Fruit fly (Drosophila melanogaster) whole organism, wandering third instar larva: ENCODE data around the gene RPA3.

Experiments used
- Abd-B ChIP-seq: fragments of >200 bp; optimal IDR thresholded peaks from 2 replicates; lab custom pipeline; 2017; ENCODE audit warnings: missing biosample characterization, missing genetic modification characterization
- CG32264 ChIP-seq: fragments of 200-800 bp; sonication (Bioruptor generic); optimal IDR thresholded peaks from 2 replicates; lab custom pipeline; 2016; ENCODE audit warnings: missing biosample characterization, missing genetic modification characterization
- CG9705 ChIP-seq: fragments of 200-800 bp; sonication (Bioruptor generic); optimal IDR thresholded peaks from 2 replicates; lab custom pipeline; 2018; ENCODE audit warnings: missing biosample characterization, mild to moderate bottlenecking, missing genetic modification characterization
- CrebA ChIP-seq: fragments of 200-800 bp; sonication (Bioruptor generic); optimal IDR thresholded peaks from 2 replicates; lab custom pipeline; 2016; ENCODE audit warnings: missing biosample characterization, mild to moderate bottlenecking, missing genetic modification characterization, borderline replicate concordance
- Dfd ChIP-seq: fragments of >200 bp; optimal IDR thresholded peaks from 2 replicates; lab custom pipeline; 2017; ENCODE audit warnings: missing biosample characterization, missing genetic modification characterization
- Dif ChIP-seq: fragments of 200-275, 200-300 bp; sonication (Bioruptor generic); optimal IDR thresholded peaks from 2 replicates; lab custom pipeline; 2018; ENCODE audit warnings: missing biosample characterization, missing genetic modification characterization; ENCODE audit not compliant: partially characterized antibody
- GATAd ChIP-seq: sonication (Bioruptor generic); optimal IDR thresholded peaks from 2 replicates; lab custom pipeline; 2016; ENCODE audit warnings: missing biosample characterization, missing genetic modification characterization
- HLH106 ChIP-seq: fragments of 200-800 bp; optimal IDR thresholded peaks from 3 replicates; lab custom pipeline; 2019; ENCODE audit warnings: missing biosample characterization, mild to moderate bottlenecking, missing genetic modification characterization, moderate library complexity
- Hnf4 ChIP-seq: fragments of 200-800 bp; sonication (Bioruptor generic); optimal IDR thresholded peaks from 2 replicates; lab custom pipeline; 2016; ENCODE audit warnings: missing biosample characterization, mild to moderate bottlenecking, missing genetic modification characterization
- Hr78 ChIP-seq: fragments of >200 bp; optimal IDR thresholded peaks from 2 replicates; lab custom pipeline; 2017; ENCODE audit warnings: missing biosample characterization, missing genetic modification characterization
- Hr83 ChIP-seq: fragments of 200-300 bp; sonication (Bioruptor generic); optimal IDR thresholded peaks from 2 replicates; lab custom pipeline; 2016; ENCODE audit warnings: missing biosample characterization, mild to moderate bottlenecking, missing genetic modification characterization, moderate library complexity; ENCODE audit not compliant: poor library complexity, severe bottlenecking
- Jra ChIP-seq: sonication (Bioruptor generic); optimal IDR thresholded peaks from 2 replicates; lab custom pipeline; 2016; ENCODE audit warnings: missing biosample characterization, missing genetic modification characterization
- Mio ChIP-seq: sonication (Bioruptor generic); optimal IDR thresholded peaks from 2 replicates; lab custom pipeline; 2016; ENCODE audit warnings: missing biosample characterization, missing genetic modification characterization
- Myc ChIP-seq: fragments of >200 bp; optimal IDR thresholded peaks from 2 replicates; lab custom pipeline; 2017
- N ChIP-seq: fragments of >200 bp; optimal IDR thresholded peaks from 2 replicates; lab custom pipeline; 2018; ENCODE audit warnings: missing biosample characterization, missing external identifiers, missing genetic modification characterization
- OdsH ChIP-seq: fragments of 200-800 bp; sonication (Bioruptor generic); optimal IDR thresholded peaks from 2 replicates; lab custom pipeline; 2016; ENCODE audit warnings: missing biosample characterization, mild to moderate bottlenecking, missing genetic modification characterization
- Rel ChIP-seq, 2 experiments: fragments of 200-800 bp; sonication (Bioruptor generic) in 1 of 2; optimal IDR thresholded peaks; 2 replicates in 1 of 2; 3 replicates in 1 of 2; lab custom pipeline; 2016 to 2019; ENCODE audit warnings: mild to moderate bottlenecking in 2 of 2, missing biosample characterization in 2 of 2, missing genetic modification characterization in 2 of 2, moderate library complexity in 1 of 2
- Sp1 ChIP-seq: fragments of 200-800 bp; sonication (Bioruptor generic); optimal IDR thresholded peaks from 3 replicates; lab custom pipeline; 2019; ENCODE audit warnings: missing biosample characterization, mild to moderate bottlenecking, missing genetic modification characterization, moderate library complexity
- Vsx2 ChIP-seq: fragments of 200-300, 225-300 bp; sonication (Bioruptor generic); optimal IDR thresholded peaks from 2 replicates; lab custom pipeline; 2018; ENCODE audit warnings: missing biosample characterization, missing genetic modification characterization; ENCODE audit not compliant: partially characterized antibody
- br ChIP-seq: fragments of 200-800 bp; sonication (Bioruptor generic); optimal IDR thresholded peaks from 2 replicates; lab custom pipeline; 2016; ENCODE audit warnings: missing biosample characterization, missing genetic modification characterization
- brk ChIP-seq: fragments of 200-800 bp; sonication (Bioruptor generic); optimal IDR thresholded peaks from 2 replicates; lab custom pipeline; 2016; ENCODE audit warnings: missing biosample characterization, mild to moderate bottlenecking, missing genetic modification characterization
- dl ChIP-seq, 2 experiments: fragments of 175-275, 200-275 bp in 1 of 2; fragments of 200-275 bp in 1 of 2; sonication (Bioruptor generic); optimal IDR thresholded peaks; lab custom pipeline; 2018; ENCODE audit warnings: mild to moderate bottlenecking in 2 of 2, missing biosample characterization in 2 of 2, missing genetic modification characterization in 2 of 2, moderate library complexity in 2 of 2; ENCODE audit not compliant: partially characterized antibody in 2 of 2, insufficient read depth in 1 of 2
- dmrt93B ChIP-seq: fragments of 200-800 bp; sonication (Bioruptor generic); optimal IDR thresholded peaks from 2 replicates; lab custom pipeline; 2018; ENCODE audit warnings: missing biosample characterization, mild to moderate bottlenecking, missing genetic modification characterization
- dsf ChIP-seq: sonication (Bioruptor generic); optimal IDR thresholded peaks from 2 replicates; lab custom pipeline; 2016; ENCODE audit warnings: missing biosample characterization, missing genetic modification characterization, borderline replicate concordance
- ey ChIP-seq: fragments of 200-800 bp; sonication (Bioruptor generic); optimal IDR thresholded peaks from 2 replicates; lab custom pipeline; 2016; ENCODE audit warnings: missing biosample characterization, missing genetic modification characterization
- foxo ChIP-seq, 2 experiments: fragments of 200-800 bp; sonication (Bioruptor generic); optimal IDR thresholded peaks; 2 replicates in 1 of 2; 3 replicates in 1 of 2; lab custom pipeline; 2016 to 2017; ENCODE audit warnings: missing biosample characterization in 2 of 2, missing genetic modification characterization in 2 of 2
- fru ChIP-seq: fragments of 200-800 bp; sonication (Bioruptor generic); optimal IDR thresholded peaks from 3 replicates; lab custom pipeline; 2016; ENCODE audit warnings: missing biosample characterization, mild to moderate bottlenecking, missing genetic modification characterization
- h ChIP-seq: fragments of 200-800 bp; sonication (Bioruptor generic); optimal IDR thresholded peaks from 3 replicates; lab custom pipeline; 2016; ENCODE audit warnings: missing biosample characterization, mild to moderate bottlenecking, missing genetic modification characterization
- jim ChIP-seq: fragments of 175-275, 200-325 bp; sonication (Bioruptor generic); optimal IDR thresholded peaks from 2 replicates; lab custom pipeline; 2016; ENCODE audit warnings: missing biosample characterization, mild to moderate bottlenecking, missing genetic modification characterization
- lola ChIP-seq: fragments of >200 bp; optimal IDR thresholded peaks from 2 replicates; lab custom pipeline; 2017; ENCODE audit warnings: missing biosample characterization, missing genetic modification characterization
- pan ChIP-seq: fragments of >200 bp; optimal IDR thresholded peaks from 2 replicates; lab custom pipeline; 2017
- psq ChIP-seq: fragments of 200-800 bp; sonication (Bioruptor generic); optimal IDR thresholded peaks from 3 replicates; lab custom pipeline; 2017; ENCODE audit warnings: missing biosample characterization, mild to moderate bottlenecking, missing genetic modification characterization, moderate library complexity
- rgr ChIP-seq: fragments of 200-800 bp; sonication (Bioruptor generic); optimal IDR thresholded peaks from 3 replicates; lab custom pipeline; 2016; ENCODE audit warnings: missing biosample characterization, mild to moderate bottlenecking, missing genetic modification characterization
- sage ChIP-seq: fragments of 200-800 bp; sonication (Bioruptor generic); optimal IDR thresholded peaks from 2 replicates; lab custom pipeline; 2016; ENCODE audit warnings: missing biosample characterization, mild to moderate bottlenecking, missing genetic modification characterization
- sv ChIP-seq: fragments of 200-800 bp; sonication (Bioruptor generic); optimal IDR thresholded peaks from 3 replicates; lab custom pipeline; 2016; ENCODE audit warnings: missing biosample characterization, missing genetic modification characterization
- tai ChIP-seq: sonication (Bioruptor generic); optimal IDR thresholded peaks from 2 replicates; lab custom pipeline; 2016; ENCODE audit warnings: missing biosample characterization, missing genetic modification characterization
- usp ChIP-seq: fragments of >200 bp; optimal IDR thresholded peaks from 2 replicates; lab custom pipeline; 2017; ENCODE audit warnings: missing biosample characterization, missing genetic modification characterization
- woc ChIP-seq: sonication (Bioruptor generic); optimal IDR thresholded peaks from 2 replicates; lab custom pipeline; 2016; ENCODE audit warnings: missing biosample characterization, mild to moderate bottlenecking, missing genetic modification characterization

RPA3 gene

dm6 chrX:11631704-11632103 lies 16.1 kb upstream of the RPA3 start:
- TF ChIP-seq Vsx2, result no peak
- no peak for TF ChIP-seq foxo (GFP tag; optimal IDR thresholded peaks at IDR 0.05; lab: Kevin White, UChicago)
- no peak for TF ChIP-seq usp (GFP tag; lab: Kevin White, UChicago)
- TF ChIP-seq sv, result no peak
- TF ChIP-seq HLH106 (tag; lab: Kevin White, UChicago), result no peak
- TF ChIP-seq psq (GFP tag; lab: Kevin White, UChicago), result no peak
- TF ChIP-seq CG32264 (GFP tag; lab: Kevin White, UChicago), result no peak
- no peak for TF ChIP-seq Hr83 (GFP tag; lab: Kevin White, UChicago)
- TF ChIP-seq ey, result no peak
- no peak for TF ChIP-seq Dfd
- no peak for TF ChIP-seq GATAd
- TF ChIP-seq pan (lab: Kevin White, UChicago), result no peak
- TF ChIP-seq Myc (lab: Kevin White, UChicago), result no peak
- no peak for TF ChIP-seq CrebA (GFP tag; lab: Kevin White, UChicago)

- TF ChIP-seq Vsx2 (no peak), OdsH (GFP tag; lab: Kevin White, UChicago) (no peak), sv (peak; percentile 23), dl (GFP tag; optimal IDR thresholded peaks at IDR 0.05; lab: Kevin White, UChicago; ENCODE audit: insufficient read depth in 1 of 2, partially characterized antibody in 2 of 2) (no peak), brk (GFP tag; lab: Kevin White, UChicago) (no peak), Dif (no peak), sage (GFP tag; lab: Kevin White, UChicago) (no peak)
Observed at dm6 chrX:11628986-11629571, 13.4 kb upstream of the RPA3 start.

- TF ChIP-seq lola (GFP tag; lab: Kevin White, UChicago) (no peak), woc (GFP tag; lab: Kevin White, UChicago) (peak; percentile 95), ey (peak; percentile 96), brk (GFP tag; lab: Kevin White, UChicago) (peak; percentile 90), Jra (GFP tag; lab: Kevin White, UChicago) (peak; percentile 95), Dfd (peak; percentile 36), HLH106 (tag; lab: Kevin White, UChicago) (peak; percentile 98), CG32264 (GFP tag; lab: Kevin White, UChicago) (peak; percentile 94), sv (peak; percentile 76), dmrt93B (GFP tag; lab: Kevin White, UChicago) (peak; percentile 90), tai (GFP tag; lab: Kevin White, UChicago) (no peak), psq (GFP tag; lab: Kevin White, UChicago) (peak; percentile 90), Dif (peak; percentile 76), h (GFP tag; lab: Kevin White, UChicago) (peak; percentile 98), OdsH (GFP tag; lab: Kevin White, UChicago) (peak; percentile 96), Abd-B (GFP tag; lab: Kevin White, UChicago) (no peak), dsf (peak; percentile 83), Hr78 (GFP tag; lab: Kevin White, UChicago) (no peak), jim (peak; percentile 44), foxo (GFP tag; optimal IDR thresholded peaks at IDR 0.05; lab: Kevin White, UChicago) (peak; percentile 82 to 93), Sp1 (GFP tag; lab: Kevin White, UChicago) (peak; percentile 95), CrebA (GFP tag; lab: Kevin White, UChicago) (no peak), sage (GFP tag; lab: Kevin White, UChicago) (peak; percentile 97), CG9705 (GFP tag; lab: Kevin White, UChicago) (peak; percentile 95), GATAd (peak; percentile 55), Hr83 (GFP tag; lab: Kevin White, UChicago) (peak; percentile 83), Vsx2 (no peak), N (GFP tag; lab: Kevin White, UChicago) (no peak), br (GFP tag; lab: Kevin White, UChicago) (peak; percentile 97), pan (lab: Kevin White, UChicago) (no peak), fru (peak; percentile 96), Mio (GFP tag; lab: Kevin White, UChicago) (peak; percentile 67), usp (GFP tag; lab: Kevin White, UChicago) (no peak), dl (GFP tag; optimal IDR thresholded peaks at IDR 0.05; lab: Kevin White, UChicago; ENCODE audit: insufficient read depth in 1 of 2, partially characterized antibody in 2 of 2) (peak; percentile 20 to 75), Rel (GFP tag; optimal IDR thresholded peaks at IDR 0.05; lab: Kevin White, UChicago) (peak; percentile 74), Rel (tag; optimal IDR thresholded peaks at IDR 0.05; lab: Kevin White, UChicago) (peak; percentile 87), Myc (lab: Kevin White, UChicago) (no peak), Hnf4 (peak; percentile 98), rgr (GFP tag; lab: Kevin White, UChicago) (peak; percentile 96)
- TF ChIP-seq, all 38 proteins: peak for 28
Observed at dm6 chrX:11622649-11623425, 7.2 kb upstream of the RPA3 start.
